Fruit fly (Drosophila melanogaster) whole organism, embryonic: Measurements from ENCODE around the gene Pino.

ENCODE experiments used
- Atf-2 ChIP-seq: fragments of 200-800 bp; sonication (Bioruptor generic); optimal IDR thresholded peaks from 2 replicates; lab custom pipeline; 2016; ENCODE audit warnings: missing biosample characterization, missing genetic modification characterization
- BtbVII ChIP-seq: fragments of 200-800 bp; sonication (Bioruptor generic); optimal IDR thresholded peaks from 3 replicates; lab custom pipeline; 2017; ENCODE audit warnings: missing biosample characterization, mild to moderate bottlenecking, missing genetic modification characterization
- CG10274 ChIP-seq: fragments of 200-800 bp; sonication (Bioruptor generic); optimal IDR thresholded peaks from 3 replicates; lab custom pipeline; 2017; ENCODE audit warnings: missing biosample characterization, mild to moderate bottlenecking, missing genetic modification characterization
- CG10959 ChIP-seq: fragments of 200-800 bp; sonication (Bioruptor generic); IDR thresholded peaks from 2 replicates; pipeline ENCODE4 v1.3.6; 2022; ENCODE audit warnings: missing biosample characterization, missing genetic modification characterization
- CG11093 ChIP-seq: fragments of 200-800 bp; sonication (Bioruptor generic); IDR thresholded peaks from 3 replicates; pipeline ENCODE4 v1.3.6; 2022; ENCODE audit warnings: missing biosample characterization, missing genetic modification characterization
- CG11456 ChIP-seq: fragments of 200-800 bp; sonication (Bioruptor generic); IDR thresholded peaks from 3 replicates; pipeline ENCODE4 v1.3.6; 2022; ENCODE audit warnings: missing biosample characterization, missing genetic modification characterization
- CG12071 ChIP-seq: fragments of 200-800 bp; sonication (Bioruptor generic); optimal IDR thresholded peaks from 3 replicates; lab custom pipeline; 2018; ENCODE audit warnings: missing biosample characterization, mild to moderate bottlenecking, missing genetic modification characterization
- CG12104 ChIP-seq: fragments of 200-800 bp; sonication (Bioruptor generic); optimal IDR thresholded peaks from 3 replicates; lab custom pipeline; 2016; ENCODE audit warnings: missing biosample characterization, missing genetic modification characterization
- CG13296 ChIP-seq: fragments of 200-800 bp; sonication (Bioruptor generic); optimal IDR thresholded peaks from 3 replicates; lab custom pipeline; 2018; ENCODE audit warnings: missing biosample characterization, mild to moderate bottlenecking, missing genetic modification characterization
- CG15073 ChIP-seq: fragments of 200-800 bp; sonication (Bioruptor generic); optimal IDR thresholded peaks from 2 replicates; lab custom pipeline; 2016; ENCODE audit warnings: missing biosample characterization, missing genetic modification characterization
- CG31441 ChIP-seq: fragments of 200-800 bp; sonication (Bioruptor generic); IDR thresholded peaks from 2 replicates; pipeline ENCODE4 v1.3.6; 2022; ENCODE audit warnings: missing biosample characterization, missing genetic modification characterization
- CG43689 ChIP-seq: fragments of 200-800 bp; sonication (Bioruptor generic); IDR thresholded peaks from 2 replicates; pipeline ENCODE4 v1.3.6; 2022; ENCODE audit warnings: missing biosample characterization, missing genetic modification characterization
- CG4404 ChIP-seq: fragments of 200-800 bp; sonication (Bioruptor generic); IDR thresholded peaks from 2 replicates; pipeline ENCODE4 v1.3.6; 2022; ENCODE audit warnings: missing biosample characterization, missing genetic modification characterization
- CG4854 ChIP-seq: fragments of 200-800 bp; sonication (Bioruptor generic); optimal IDR thresholded peaks from 2 replicates; lab custom pipeline; 2016; ENCODE audit warnings: missing biosample characterization, missing genetic modification characterization, inconsistent platforms
- CG5180 ChIP-seq: fragments of 200-800 bp; sonication (Bioruptor generic); optimal IDR thresholded peaks from 3 replicates; lab custom pipeline; 2017; ENCODE audit warnings: missing biosample characterization, missing genetic modification characterization, mild to moderate bottlenecking, moderate library complexity, missing genetic modification reagents
- CG6272 ChIP-seq: fragments of 200-800 bp; sonication (Bioruptor generic); IDR thresholded peaks from 2 replicates; pipeline ENCODE4 v1.3.6; 2022; ENCODE audit warnings: missing biosample characterization, missing genetic modification characterization
- CG6791 ChIP-seq: fragments of 200-800 bp; sonication (Bioruptor generic); IDR thresholded peaks from 3 replicates; pipeline ENCODE4 v1.3.6; 2022; ENCODE audit warnings: missing biosample characterization, missing genetic modification characterization; ENCODE audit not compliant: partially characterized antibody
- CG7839 ChIP-seq: fragments of 200-800 bp; sonication (Bioruptor generic); optimal IDR thresholded peaks from 3 replicates; lab custom pipeline; 2018; ENCODE audit warnings: missing biosample characterization, mild to moderate bottlenecking, missing genetic modification characterization, moderate library complexity
- CG9932 ChIP-seq: fragments of 200-800 bp; sonication (Bioruptor generic); IDR thresholded peaks from 2 replicates; pipeline ENCODE4 v1.3.6; 2022; ENCODE audit warnings: missing biosample characterization, missing genetic modification characterization
- CHES-1-like ChIP-seq: fragments of 200-800 bp; sonication (Bioruptor generic); optimal IDR thresholded peaks from 2 replicates; lab custom pipeline; 2016; ENCODE audit warnings: missing biosample characterization, missing genetic modification characterization
- Chrac-16 ChIP-seq: fragments of 200-800 bp; sonication (Bioruptor generic); optimal IDR thresholded peaks from 3 replicates; lab custom pipeline; 2016; ENCODE audit warnings: missing biosample characterization, missing genetic modification characterization
- Eip74EF ChIP-seq, 2 experiments: fragments of 200-800 bp in 1 of 2; fragments of >200 bp in 1 of 2; sonication (Bioruptor generic) in 1 of 2; optimal IDR thresholded peaks; 2 replicates each; lab custom pipeline; 2017 to 2019; ENCODE audit warnings: missing biosample characterization in 2 of 2, missing genetic modification characterization in 2 of 2, mild to moderate bottlenecking in 1 of 2, moderate library complexity in 1 of 2
- Fer2 ChIP-seq: fragments of 200-800 bp; sonication (Bioruptor generic); optimal IDR thresholded peaks from 2 replicates; lab custom pipeline; 2018; ENCODE audit warnings: missing biosample characterization, mild to moderate bottlenecking, missing genetic modification characterization, moderate library complexity
- Gug ChIP-seq: fragments of 200-800 bp; sonication (Bioruptor generic); IDR thresholded peaks from 4 replicates; pipeline ENCODE4 v1.3.6; 2022; ENCODE audit warnings: missing biosample characterization, missing genetic modification characterization
- HLHmδ ChIP-seq: fragments of 200-800 bp; sonication (Bioruptor generic); optimal IDR thresholded peaks from 2 replicates; lab custom pipeline; 2018; ENCODE audit warnings: missing biosample characterization, mild to moderate bottlenecking, missing genetic modification characterization, moderate library complexity
- Hey ChIP-seq: fragments of 200-800 bp; sonication (Bioruptor generic); optimal IDR thresholded peaks from 3 replicates; lab custom pipeline; 2018; ENCODE audit warnings: missing biosample characterization, mild to moderate bottlenecking, missing genetic modification characterization
- MESR4 ChIP-seq: fragments of 200-800 bp; sonication (Bioruptor generic); optimal IDR thresholded peaks from 2 replicates; lab custom pipeline; 2018; ENCODE audit warnings: missing biosample characterization, mild to moderate bottlenecking, missing genetic modification characterization, moderate library complexity
- Med ChIP-seq: fragments of 200-800 bp; sonication (Bioruptor generic); peaks from one replicate; lab custom pipeline; 2016; ENCODE audit warnings: missing biosample characterization, missing genetic modification characterization, mild to moderate bottlenecking, inconsistent platforms, moderate library complexity
- Myb ChIP-seq: fragments of 200-800 bp; sonication (Bioruptor generic); optimal IDR thresholded peaks from 2 replicates; lab custom pipeline; 2016; ENCODE audit warnings: missing biosample characterization, missing genetic modification characterization
- NfI ChIP-seq: fragments of 200-800 bp; sonication (Bioruptor generic); optimal IDR thresholded peaks from 3 replicates; lab custom pipeline; 2018; ENCODE audit warnings: missing biosample characterization, mild to moderate bottlenecking, missing genetic modification characterization, moderate library complexity
- PHDP ChIP-seq: fragments of 200-800 bp; sonication (Bioruptor generic); optimal IDR thresholded peaks from 3 replicates; lab custom pipeline; 2018; ENCODE audit warnings: missing biosample characterization, mild to moderate bottlenecking, missing genetic modification characterization, moderate library complexity
- Sry-β ChIP-seq: fragments of 200-800 bp; sonication (Bioruptor generic); optimal IDR thresholded peaks from 2 replicates; lab custom pipeline; 2018; ENCODE audit warnings: missing biosample characterization, mild to moderate bottlenecking, missing genetic modification characterization, moderate library complexity
- bcd ChIP-seq: fragments of 200-800 bp; sonication (Bioruptor generic); optimal IDR thresholded peaks from 2 replicates; lab custom pipeline; 2017; ENCODE audit warnings: missing biosample characterization, mild to moderate bottlenecking, missing genetic modification characterization
- bsh ChIP-seq, 2 experiments: fragments of 200-800 bp; sonication (Bioruptor generic); optimal IDR thresholded peaks; 2 replicates each; lab custom pipeline; 2017 to 2018; ENCODE audit warnings: mild to moderate bottlenecking in 2 of 2, missing biosample characterization in 2 of 2, missing genetic modification characterization in 2 of 2, moderate library complexity in 1 of 2
- cad ChIP-seq: fragments of >200 bp; optimal IDR thresholded peaks from 2 replicates; lab custom pipeline; 2017; ENCODE audit warnings: missing biosample characterization, missing genetic modification characterization
- chinmo ChIP-seq: fragments of 200-800 bp; sonication (Bioruptor generic); IDR thresholded peaks from 4 replicates; pipeline ENCODE4 v1.3.6; 2022; ENCODE audit warnings: missing biosample characterization, missing genetic modification characterization; ENCODE audit not compliant: partially characterized antibody
- crp ChIP-seq, 2 experiments: fragments of 200-800 bp; sonication (Bioruptor generic); optimal IDR thresholded peaks; 2 replicates in 1 of 2; 3 replicates in 1 of 2; lab custom pipeline; 2017; ENCODE audit warnings: missing biosample characterization in 2 of 2, missing genetic modification characterization in 2 of 2, mild to moderate bottlenecking in 1 of 2, moderate library complexity in 1 of 2
- ewg ChIP-seq: fragments of 200-800 bp; sonication (Bioruptor generic); optimal IDR thresholded peaks from 3 replicates; lab custom pipeline; 2017; ENCODE audit warnings: mild to moderate bottlenecking, missing biosample characterization, missing genetic modification reagents, missing genetic modification characterization
- ftz-f1 ChIP-seq: fragments of 200-800 bp; sonication (Bioruptor generic); optimal IDR thresholded peaks from 2 replicates; lab custom pipeline; 2016; ENCODE audit warnings: missing biosample characterization, missing genetic modification characterization
- gsb ChIP-seq: fragments of 200-800 bp; sonication (Bioruptor generic); IDR thresholded peaks from 2 replicates; pipeline ENCODE4 v1.3.6; 2022; ENCODE audit warnings: missing biosample characterization, missing genetic modification characterization
- lab ChIP-seq: fragments of 200-800 bp; sonication (Bioruptor generic); optimal IDR thresholded peaks from 3 replicates; lab custom pipeline; 2017; ENCODE audit warnings: missing biosample characterization, missing genetic modification characterization, mild to moderate bottlenecking, moderate library complexity, missing genetic modification reagents
- nom ChIP-seq: fragments of 200-800 bp; sonication (Bioruptor generic); optimal IDR thresholded peaks from 2 replicates; lab custom pipeline; 2017; ENCODE audit warnings: missing biosample characterization, missing genetic modification characterization, mild to moderate bottlenecking, moderate library complexity, missing genetic modification reagents
- pho ChIP-seq: fragments of 200-800 bp; sonication (Bioruptor generic); optimal IDR thresholded peaks from 2 replicates; lab custom pipeline; 2016; ENCODE audit warnings: missing biosample characterization, missing genetic modification characterization
- pzg ChIP-seq: fragments of 200-800 bp; sonication (Bioruptor generic); optimal IDR thresholded peaks from 3 replicates; lab custom pipeline; 2018; ENCODE audit warnings: missing biosample characterization, mild to moderate bottlenecking, missing genetic modification characterization, moderate library complexity
- slp2 ChIP-seq: fragments of 200-800 bp; sonication (Bioruptor generic); optimal IDR thresholded peaks from 2 replicates; lab custom pipeline; 2016; ENCODE audit warnings: missing biosample characterization, missing genetic modification characterization
- tgo ChIP-seq: fragments of 200-800 bp; sonication (Bioruptor generic); IDR thresholded peaks from 3 replicates; pipeline ENCODE4 v1.3.6; 2022; ENCODE audit warnings: missing biosample characterization, missing genetic modification characterization
- tin ChIP-seq: fragments of 200-800 bp; sonication (Bioruptor generic); optimal IDR thresholded peaks from 3 replicates; lab custom pipeline; 2016; ENCODE audit warnings: missing biosample characterization, missing genetic modification characterization
- usp ChIP-seq: fragments of >200 bp; optimal IDR thresholded peaks from 2 replicates; lab custom pipeline; 2017; ENCODE audit warnings: missing biosample characterization, missing genetic modification characterization
- wdn ChIP-seq: fragments of 200-800 bp; sonication (Bioruptor generic); IDR thresholded peaks from 2 replicates; pipeline ENCODE4 v1.3.6; 2022; ENCODE audit warnings: missing biosample characterization, missing genetic modification characterization
- wek ChIP-seq: fragments of 200-800 bp; sonication (Bioruptor generic); optimal IDR thresholded peaks from 3 replicates; lab custom pipeline; 2018; ENCODE audit warnings: missing biosample characterization, mild to moderate bottlenecking, missing genetic modification characterization, moderate library complexity

Pino gene

dm6 chr2L:1080802-1081464 lies 47.8 kb downstream of the Pino start, which contains the start of gene Atg4a (continued):
- no peak for TF ChIP-seq Fer2 (tag; lab: Kevin White, UChicago)
- TF ChIP-seq Chrac-16 (GFP tag; lab: Kevin White, UChicago), result no peak
- TF ChIP-seq CG13296 (GFP tag; lab: Kevin White, UChicago), result no peak
- no peak for TF ChIP-seq wdn
- no peak for TF ChIP-seq cad (GFP tag; lab: Kevin White, UChicago)
- peak; percentile 80 for TF ChIP-seq MESR4 (GFP tag; lab: Kevin White, UChicago)
- no peak for TF ChIP-seq CG6791
- TF ChIP-seq bcd, result no peak
- no peak for TF ChIP-seq CG10959 (GFP tag; lab: Robert Waterston, UW)
- peak; percentile 62 for TF ChIP-seq nom
- no peak for TF ChIP-seq lab (GFP tag; lab: Kevin White, UChicago)
- TF ChIP-seq CG4854, result no peak
- TF ChIP-seq CG10274 (GFP tag; lab: Kevin White, UChicago), result no peak
- no peak for TF ChIP-seq Hey (tag; lab: Kevin White, UChicago)
- no peak for TF ChIP-seq usp
- TF ChIP-seq pho (GFP tag; lab: Kevin White, UChicago), result no peak
- TF ChIP-seq CG12071 (GFP tag; lab: Kevin White, UChicago), result no peak
- peak; percentile 35 for TF ChIP-seq pzg (GFP tag; lab: Kevin White, UChicago)
- no peak for TF ChIP-seq gsb (GFP tag; lab: Robert Waterston, UW)
- TF ChIP-seq Sry-β, result no peak
- TF ChIP-seq Gug (GFP tag; lab: Robert Waterston, UW), result no peak
- peak; percentile 13 for TF ChIP-seq ftz-f1
- no peak for TF ChIP-seq CG9932 (GFP tag; lab: Robert Waterston, UW)
- no peak for TF ChIP-seq CG31441 (GFP tag; lab: Robert Waterston, UW)
- peak; percentile 62 for TF ChIP-seq Med (GFP tag; lab: Kevin White, UChicago)
- no peak for TF ChIP-seq CG5180 (GFP tag; lab: Kevin White, UChicago)
- TF ChIP-seq Eip74EF (GFP tag; optimal IDR thresholded peaks at IDR 0.05; lab: Kevin White, UChicago), result no peak
- no peak for TF ChIP-seq Atf-2 (GFP tag; lab: Kevin White, UChicago)
- no peak for TF ChIP-seq HLHmδ (GFP tag; lab: Kevin White, UChicago)
- no peak for TF ChIP-seq CHES-1-like
- no peak for TF ChIP-seq slp2 (GFP tag; lab: Kevin White, UChicago)
- TF ChIP-seq chinmo (GFP tag; lab: Robert Waterston, UW), result 0 out of 4 replicates have a peak, but pooled peaks have one; percentile 16
- no peak for TF ChIP-seq PHDP (tag; lab: Kevin White, UChicago)
- TF ChIP-seq CG15073, result no peak
- no peak for TF ChIP-seq wek (GFP tag; lab: Kevin White, UChicago)
- TF ChIP-seq Myb (GFP tag; lab: Kevin White, UChicago), result no peak
- no peak for TF ChIP-seq CG6272
- no peak for TF ChIP-seq CG4404 (GFP tag; lab: Robert Waterston, UW)
- no peak for TF ChIP-seq CG7839 (tag; lab: Kevin White, UChicago)
- no peak for TF ChIP-seq CG12104 (GFP tag; lab: Kevin White, UChicago)
- no peak for TF ChIP-seq tgo (GFP tag; lab: Robert Waterston, UW)
- no peak for TF ChIP-seq NfI
- no peak for TF ChIP-seq BtbVII
- TF ChIP-seq CG11093 (GFP tag; lab: Robert Waterston, UW), result no peak
- TF ChIP-seq crp (GFP tag; optimal IDR thresholded peaks at IDR 0.05; lab: Kevin White, UChicago), result no peak
- TF ChIP-seq CG11456, result no peak
- TF ChIP-seq bsh (GFP tag; optimal IDR thresholded peaks at IDR 0.05; lab: Kevin White, UChicago), result peak in 1 of 2 experiments; percentile 21
- TF ChIP-seq tin (GFP tag; lab: Kevin White, UChicago), result no peak
- TF ChIP-seq CG43689 (GFP tag; lab: Robert Waterston, UW), result no peak
- no peak for TF ChIP-seq ewg
